Worm (Caenorhabditis elegans): Measurements from ENCODE around the gene pha-2.

DNA sequence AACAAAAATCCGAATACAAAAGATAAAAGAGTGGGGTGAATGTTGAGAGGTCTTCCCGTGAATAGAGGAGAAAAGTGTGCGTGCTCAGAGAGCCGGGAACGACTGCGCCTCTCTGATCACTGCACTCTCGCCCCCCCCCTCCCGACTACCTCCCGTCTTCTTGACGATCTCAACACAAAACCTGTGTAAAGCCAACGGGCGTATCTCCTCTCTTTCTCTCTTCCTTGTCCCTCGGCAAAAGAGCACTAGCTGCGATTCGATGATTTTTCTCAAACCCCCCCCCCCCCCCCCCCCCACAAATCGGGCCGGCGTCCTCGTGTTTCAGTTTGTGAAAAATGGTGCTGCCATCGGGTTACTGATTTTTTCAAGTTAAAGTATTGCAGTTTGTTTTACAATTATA lies 15.1 kb downstream of the pha-2 start:
- no peak for TF ChIP-seq xnd-1 (tag; optimal IDR thresholded peaks at IDR 0.05)
- TF ChIP-seq unc-130 (GFP tag; optimal IDR thresholded peaks at IDR 0.05): no peak
- TF ChIP-seq unc-62 (GFP tag; optimal IDR thresholded peaks at IDR 0.05): no peak
- TF ChIP-seq pha-4 (tag; optimal IDR thresholded peaks at IDR 0.05): no peak
- no peak for TF ChIP-seq ama-1 (optimal IDR thresholded peaks at IDR 0.05)
- no peak for TF ChIP-seq ama-1 (GFP tag; optimal IDR thresholded peaks at IDR 0.05)

Measured in whole organism, young adult.